Worm (Caenorhabditis elegans) whole organism, L4 larva: ENCODE data around the gene mlt-11.

Experiments
- D1046.2 ChIP-seq: fragments of 200-800 bp; sonication (Bioruptor generic); IDR thresholded peaks from 2 replicates; pipeline ENCODE4 v1.3.6; 2022; ENCODE audit warnings: missing genetic modification characterization, missing compliant biosample characterization
- F10B5.3 ChIP-seq: sonication (generic microtip); optimal IDR thresholded peaks from 2 replicates; lab custom pipeline; 2016; ENCODE audit warnings: mild to moderate bottlenecking, missing genetic modification characterization, missing compliant biosample characterization
- F37D6.2 ChIP-seq: sonication (generic microtip); optimal IDR thresholded peaks from 2 replicates; lab custom pipeline; 2016; ENCODE audit warnings: mild to moderate bottlenecking, missing genetic modification characterization, missing compliant biosample characterization
- F49E8.2 ChIP-seq: sonication (generic microtip); optimal IDR thresholded peaks from 2 replicates; lab custom pipeline; 2016; ENCODE audit warnings: missing compliant biosample characterization, mild to moderate bottlenecking, missing genetic modification characterization, borderline replicate concordance
- T20F7.1 ChIP-seq: fragments of 200-800 bp; sonication (Bioruptor generic); optimal IDR thresholded peaks from 2 replicates; lab custom pipeline; 2018; ENCODE audit warnings: mild to moderate bottlenecking, missing genetic modification characterization, missing compliant biosample characterization
- Y48G9A.11 ChIP-seq: fragments of 200-800 bp; sonication (Bioruptor generic); IDR thresholded peaks from 2 replicates; pipeline ENCODE4 v1.3.6; 2022; ENCODE audit warnings: missing genetic modification reagents, missing genetic modification characterization, missing compliant biosample characterization
- Y5F2A.4 ChIP-seq: fragments of 200-800 bp; sonication (Bioruptor generic); optimal IDR thresholded peaks from 2 replicates; lab custom pipeline; 2018; ENCODE audit warnings: mild to moderate bottlenecking, missing genetic modification characterization, missing compliant biosample characterization
- ZK337.2 ChIP-seq: fragments of 200-800 bp; sonication (Bioruptor generic); IDR thresholded peaks from 2 replicates; pipeline ENCODE4 v1.3.6; 2022; ENCODE audit warnings: missing genetic modification reagents, missing genetic modification characterization, missing compliant biosample characterization
- aha-1 ChIP-seq: fragments of 150-350 bp; peaks from one replicate; lab custom pipeline; 2014; ENCODE audit warnings: missing biosample characterization, missing genetic modification characterization
- arid-1 ChIP-seq: fragments of 200-800 bp; sonication (Bioruptor generic); conservative IDR thresholded peaks from 2 replicates; pipeline ENCODE4 v1.3.6; 2022; ENCODE audit warnings: missing genetic modification reagents, missing genetic modification characterization, missing compliant biosample characterization
- attf-4 ChIP-seq: sonication (generic microtip); optimal IDR thresholded peaks from 3 replicates; lab custom pipeline; 2017; ENCODE audit warnings: missing biosample characterization, missing genetic modification characterization
- ceh-20 ChIP-seq: fragments of 200-800 bp; sonication (Bioruptor generic); IDR thresholded peaks from 2 replicates; pipeline ENCODE4 v1.3.6; 2022; ENCODE audit warnings: missing genetic modification reagents, missing genetic modification characterization, missing compliant biosample characterization
- ceh-44 ChIP-seq: fragments of 200-800 bp; sonication (Bioruptor generic); IDR thresholded peaks from 2 replicates; pipeline ENCODE4 v1.3.6; 2022; ENCODE audit warnings: missing genetic modification reagents, missing genetic modification characterization, missing compliant biosample characterization
- ceh-62 ChIP-seq: sonication (generic microtip); optimal IDR thresholded peaks from 2 replicates; lab custom pipeline; 2017; ENCODE audit warnings: missing biosample characterization, missing genetic modification characterization
- ceh-82 ChIP-seq: sonication (generic microtip); optimal IDR thresholded peaks from 2 replicates; lab custom pipeline; 2017; ENCODE audit warnings: missing biosample characterization, missing genetic modification characterization
- cey-2 ChIP-seq: sonication (generic microtip); optimal IDR thresholded peaks from 3 replicates; lab custom pipeline; 2017; ENCODE audit warnings: missing genetic modification characterization, mild to moderate bottlenecking, missing compliant biosample characterization, antibody characterized with exemption, borderline replicate concordance; ENCODE audit not compliant: insufficient read depth
- ctbp-1 ChIP-seq: fragments of 200-800 bp; sonication (Bioruptor generic); IDR thresholded peaks from 2 replicates; pipeline ENCODE4 v1.3.6; 2022; ENCODE audit warnings: missing genetic modification reagents, missing genetic modification characterization, missing compliant biosample characterization
- daf-8 ChIP-seq: fragments of 200-800 bp; sonication (Bioruptor generic); IDR thresholded peaks from 2 replicates; pipeline ENCODE4 v1.3.6; 2022; ENCODE audit warnings: missing genetic modification characterization, missing compliant biosample characterization
- dmd-8 ChIP-seq: fragments of 200-800 bp; sonication (Bioruptor generic); IDR thresholded peaks from 2 replicates; pipeline ENCODE4 v1.3.6; 2022; ENCODE audit warnings: missing genetic modification characterization, missing compliant biosample characterization
- dmd-9 ChIP-seq: fragments of 200-800 bp; sonication (Bioruptor generic); IDR thresholded peaks from 2 replicates; pipeline ENCODE4 v1.3.6; 2022; ENCODE audit warnings: missing genetic modification reagents, missing genetic modification characterization, missing compliant biosample characterization
- egl-27 ChIP-seq: sonication (generic microtip); optimal IDR thresholded peaks from 3 replicates; lab custom pipeline; 2017; ENCODE audit warnings: missing biosample characterization, missing genetic modification reagents, missing genetic modification characterization
- egl-43 ChIP-seq: fragments of 200-800 bp; sonication (Bioruptor generic); IDR thresholded peaks from 2 replicates; pipeline ENCODE4 v1.3.6; 2022; ENCODE audit warnings: missing genetic modification reagents, missing genetic modification characterization, missing compliant biosample characterization
- fkh-10 ChIP-seq: fragments of 150-350 bp; optimal IDR thresholded peaks from 2 replicates; lab custom pipeline; 2014; ENCODE audit warnings: missing biosample characterization, missing genetic modification reagents, missing genetic modification characterization
- fos-1 ChIP-seq: fragments of 150-350 bp; optimal IDR thresholded peaks from 2 replicates; lab custom pipeline; 2014; ENCODE audit warnings: missing biosample characterization, missing genetic modification characterization
- hlh-11 ChIP-seq: fragments of 200-800 bp; sonication (Bioruptor generic); optimal IDR thresholded peaks from 2 replicates; lab custom pipeline; 2018; ENCODE audit warnings: mild to moderate bottlenecking, missing genetic modification characterization, missing compliant biosample characterization
- hmg-1.1 ChIP-seq: fragments of 200-800 bp; sonication (Bioruptor generic); IDR thresholded peaks from 2 replicates; pipeline ENCODE4 v1.3.6; 2022; ENCODE audit warnings: missing genetic modification reagents, missing genetic modification characterization, missing compliant biosample characterization
- lin-1 ChIP-seq: fragments of 200-800 bp; sonication (Bioruptor generic); IDR thresholded peaks from 2 replicates; pipeline ENCODE4 v1.3.6; 2022; ENCODE audit warnings: missing genetic modification reagents, missing genetic modification characterization, missing compliant biosample characterization
- lin-15B ChIP-seq: fragments of 150-350 bp; sonication (generic microtip); optimal IDR thresholded peaks from 3 replicates; lab custom pipeline; 2014; ENCODE audit warnings: missing biosample characterization, missing genetic modification characterization
- lin-29 ChIP-seq: fragments of 200-800 bp; sonication (Bioruptor generic); IDR thresholded peaks from 2 replicates; pipeline ENCODE4 v1.3.6; 2022; ENCODE audit warnings: missing genetic modification reagents, missing genetic modification characterization, missing compliant biosample characterization
- lsy-2 ChIP-seq, 2 experiments: fragments of 150-350 bp in 1 of 2; sonication (generic microtip) in 1 of 2; optimal IDR thresholded peaks; 2 replicates each; lab custom pipeline; 2014 to 2017; ENCODE audit warnings: missing biosample characterization in 2 of 2, missing genetic modification characterization in 2 of 2
- mdl-1 ChIP-seq, 2 experiments: fragments of 150-350 bp in 1 of 2; sonication (generic microtip) in 1 of 2; optimal IDR thresholded peaks; 2 replicates each; lab custom pipeline; 2014 to 2017; ENCODE audit warnings: missing biosample characterization in 2 of 2, missing genetic modification characterization in 2 of 2
- mes-2 ChIP-seq: sonication (generic microtip); optimal IDR thresholded peaks from 2 replicates; lab custom pipeline; 2016; ENCODE audit warnings: missing genotype, mild to moderate bottlenecking, missing genetic modification characterization, missing compliant biosample characterization; ENCODE audit not compliant: poor library complexity, severe bottlenecking
- mxl-3 ChIP-seq: fragments of 200-800 bp; sonication (Bioruptor generic); optimal IDR thresholded peaks from 2 replicates; lab custom pipeline; 2018; ENCODE audit warnings: mild to moderate bottlenecking, missing genetic modification characterization, missing compliant biosample characterization
- nhr-111 ChIP-seq: fragments of 200-800 bp; sonication (Bioruptor generic); optimal IDR thresholded peaks from 2 replicates; lab custom pipeline; 2018; ENCODE audit warnings: mild to moderate bottlenecking, missing genetic modification characterization, missing compliant biosample characterization
- nhr-237 ChIP-seq: sonication (generic microtip); optimal IDR thresholded peaks from 2 replicates; lab custom pipeline; 2017; ENCODE audit warnings: missing biosample characterization, missing genetic modification characterization
- nhr-25 ChIP-seq: sonication (generic microtip); optimal IDR thresholded peaks from 2 replicates; lab custom pipeline; 2017; ENCODE audit warnings: missing genetic modification characterization, mild to moderate bottlenecking, missing compliant biosample characterization, antibody characterized with exemption, moderate library complexity, borderline replicate concordance; ENCODE audit not compliant: insufficient read depth
- nhr-41 ChIP-seq: fragments of 200-800 bp; sonication (Bioruptor generic); IDR thresholded peaks from 2 replicates; pipeline ENCODE4 v1.3.6; 2022; ENCODE audit warnings: missing genetic modification reagents, missing genetic modification characterization, missing compliant biosample characterization
- nhr-42 ChIP-seq: fragments of 200-800 bp; sonication (Bioruptor generic); IDR thresholded peaks from 2 replicates; pipeline ENCODE4 v1.3.6; 2022; ENCODE audit warnings: missing genetic modification characterization, missing compliant biosample characterization
- nhr-48 ChIP-seq: sonication (generic microtip); optimal IDR thresholded peaks from 2 replicates; lab custom pipeline; 2016; ENCODE audit warnings: mild to moderate bottlenecking, missing genetic modification characterization, missing compliant biosample characterization
- php-3 ChIP-seq: fragments of 200-800 bp; sonication (Bioruptor generic); IDR thresholded peaks from 2 replicates; pipeline ENCODE4 v1.3.6; 2022; ENCODE audit warnings: missing genetic modification reagents, missing genetic modification characterization, missing compliant biosample characterization
- saeg-2 ChIP-seq: fragments of 200-800 bp; sonication (Bioruptor generic); IDR thresholded peaks from 2 replicates; pipeline ENCODE4 v1.3.6; 2022; ENCODE audit warnings: missing genetic modification reagents, missing genetic modification characterization, missing compliant biosample characterization
- skn-1 ChIP-seq: fragments of 150-350 bp; optimal IDR thresholded peaks from 2 replicates; lab custom pipeline; 2014; ENCODE audit warnings: missing biosample characterization, missing genetic modification characterization
- snpc-1.2 ChIP-seq: fragments of 200-800 bp; sonication (Bioruptor generic); IDR thresholded peaks from 2 replicates; pipeline ENCODE4 v1.3.6; 2022; ENCODE audit warnings: missing genetic modification reagents, missing genetic modification characterization, missing compliant biosample characterization
- spr-1 ChIP-seq: sonication (generic microtip); optimal IDR thresholded peaks from 2 replicates; lab custom pipeline; 2016; ENCODE audit warnings: mild to moderate bottlenecking, missing genetic modification characterization, missing compliant biosample characterization
- tag-97 ChIP-seq: fragments of 200-800 bp; sonication (Bioruptor generic); IDR thresholded peaks from 2 replicates; pipeline ENCODE4 v1.3.6; 2022; ENCODE audit warnings: missing genetic modification characterization, missing compliant biosample characterization
- tra-1 ChIP-seq: fragments of 200-800 bp; sonication (Bioruptor generic); IDR thresholded peaks from 2 replicates; pipeline ENCODE4 v1.3.6; 2022; ENCODE audit warnings: missing genetic modification reagents, missing genetic modification characterization, missing compliant biosample characterization
- unc-62 ChIP-seq, 3 experiments: fragments of 150-350 bp in 1 of 3; sonication (generic microtip); optimal IDR thresholded peaks in 2 of 3; peaks in 1 of 3; 1 replicate in 1 of 3; 2 replicates in 2 of 3; lab custom pipeline; 2014 to 2017; ENCODE audit warnings: missing biosample characterization in 3 of 3, missing genetic modification characterization in 3 of 3, missing genetic modification reagents in 3 of 3, missing genotype in 1 of 3
- zfp-2 ChIP-seq: sonication (generic microtip); optimal IDR thresholded peaks from 2 replicates; lab custom pipeline; 2016; ENCODE audit warnings: mild to moderate bottlenecking, missing genetic modification characterization, missing compliant biosample characterization
- zip-11 ChIP-seq: fragments of 200-800 bp; sonication (Bioruptor generic); IDR thresholded peaks from 2 replicates; pipeline ENCODE4 v1.3.6; 2022; ENCODE audit warnings: missing genetic modification characterization, missing compliant biosample characterization
- ztf-11 ChIP-seq: fragments of 150-350 bp; optimal IDR thresholded peaks from 2 replicates; lab custom pipeline; 2014; ENCODE audit warnings: missing biosample characterization, missing genetic modification characterization
- ztf-7 ChIP-seq: fragments of 150-350 bp; optimal IDR thresholded peaks from 2 replicates; lab custom pipeline; 2014; ENCODE audit warnings: missing biosample characterization, missing genetic modification characterization

mlt-11 gene

DNA sequence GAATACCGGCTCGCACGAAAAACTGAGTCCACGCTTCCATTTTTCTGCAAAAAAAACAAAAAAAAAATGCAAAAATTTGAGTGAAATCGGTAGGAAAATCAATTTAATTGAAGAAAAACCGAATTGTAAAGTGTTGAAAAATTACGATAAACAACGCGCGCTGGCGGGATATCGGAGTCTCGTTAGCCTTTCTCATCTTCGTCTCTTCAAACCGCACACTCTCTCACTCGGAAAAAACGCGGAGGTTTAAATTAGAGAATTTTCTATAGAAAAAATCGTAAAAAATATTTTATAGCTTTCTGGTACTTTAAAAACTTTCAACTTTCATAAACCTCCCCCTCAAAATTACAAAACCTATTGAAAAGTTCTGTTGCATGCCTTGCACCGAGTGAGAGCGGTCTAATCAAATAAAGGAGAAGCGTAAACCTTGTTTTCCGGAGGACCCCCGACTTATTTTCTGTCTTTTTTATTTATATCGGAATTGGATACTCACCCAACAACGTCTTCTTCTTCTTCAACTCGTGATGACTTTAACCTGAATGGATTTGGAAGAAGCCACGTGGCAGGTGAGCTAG, 37.1 kb downstream of the mlt-11 start, which contains the start of the genes F53F8.5 and F53F8.6 (continued):
- no peak for TF ChIP-seq nhr-48 (tag; lab: Kevin White, UChicago)
- no peak for TF ChIP-seq ceh-62
- no peak for TF ChIP-seq fkh-10
- TF ChIP-seq F37D6.2 (tag; lab: Kevin White, UChicago): no peak
- no peak for TF ChIP-seq zfp-2 (tag; lab: Kevin White, UChicago)
- no peak for TF ChIP-seq mxl-3
- no peak for TF ChIP-seq ceh-82 (tag; lab: Kevin White, UChicago)
- TF ChIP-seq F10B5.3 (tag; lab: Kevin White, UChicago): no peak
- no peak for TF ChIP-seq snpc-1.2 (GFP tag; lab: Robert Waterston, UW)
- TF ChIP-seq lin-15B (tag; lab: Kevin White, UChicago): no peak
- no peak for TF ChIP-seq attf-4 (tag; lab: Kevin White, UChicago)
- TF ChIP-seq nhr-41 (GFP tag; lab: Robert Waterston, UW): no peak
- TF ChIP-seq tra-1: no peak
- TF ChIP-seq fos-1: no peak
- no peak for TF ChIP-seq lin-29
- no peak for TF ChIP-seq arid-1 (GFP tag; lab: Robert Waterston, UW)
- no peak for TF ChIP-seq daf-8 (GFP tag; lab: Robert Waterston, UW)
- TF ChIP-seq ZK337.2 (GFP tag; lab: Robert Waterston, UW): no peak
- TF ChIP-seq ceh-44: no peak
- TF ChIP-seq mdl-1 (tag; optimal IDR thresholded peaks at IDR 0.05; lab: Kevin White, UChicago): no peak
- no peak for TF ChIP-seq dmd-8 (GFP tag; lab: Robert Waterston, UW)
- TF ChIP-seq nhr-111 (GFP tag; lab: Kevin White, UChicago): no peak
- peak; percentile 31; the same call in 1 of the 2 replicates for TF ChIP-seq hmg-1.1
- TF ChIP-seq zip-11 (GFP tag; lab: Robert Waterston, UW): no peak
- no peak for TF ChIP-seq ztf-7 (tag; lab: Kevin White, UChicago)
- no peak for TF ChIP-seq Y5F2A.4 (GFP tag; lab: Kevin White, UChicago)
- TF ChIP-seq php-3 (GFP tag; lab: Robert Waterston, UW): no peak
- TF ChIP-seq ctbp-1 (GFP tag; lab: Robert Waterston, UW): no peak
- no peak for TF ChIP-seq nhr-25 (tag; lab: Kevin White, UChicago)
- no peak for TF ChIP-seq egl-27 (tag; lab: Kevin White, UChicago)
- TF ChIP-seq nhr-237: no peak
- no peak for TF ChIP-seq ceh-20 (GFP tag; lab: Robert Waterston, UW)
- TF ChIP-seq spr-1: no peak
- no peak for TF ChIP-seq lin-1 (GFP tag; lab: Robert Waterston, UW)
- TF ChIP-seq nhr-42 (GFP tag; lab: Robert Waterston, UW): no peak
- no peak for TF ChIP-seq egl-43
- TF ChIP-seq T20F7.1 (GFP tag; lab: Kevin White, UChicago): peak; percentile 96
- no peak for TF ChIP-seq hlh-11 (tag; lab: Kevin White, UChicago)
- no peak for TF ChIP-seq D1046.2 (GFP tag; lab: Robert Waterston, UW)
- no peak for TF ChIP-seq ztf-11 (tag; lab: Kevin White, UChicago)
- no peak for TF ChIP-seq aha-1 (tag; lab: Kevin White, UChicago)
- TF ChIP-seq Y48G9A.11: peak; percentile 97
- no peak for TF ChIP-seq unc-62 (GFP tag; optimal IDR thresholded peaks at IDR 0.05 in 1 of 2; lab: Kevin White, UChicago)
- TF ChIP-seq unc-62 (tag; optimal IDR thresholded peaks at IDR 0.05; lab: Kevin White, UChicago): no peak
- TF ChIP-seq dmd-9 (GFP tag; lab: Robert Waterston, UW): no peak
- peak in 1 of 2 experiments; percentile 66 for TF ChIP-seq lsy-2 (tag; optimal IDR thresholded peaks at IDR 0.05; lab: Kevin White, UChicago)
- TF ChIP-seq F49E8.2: no peak
- TF ChIP-seq cey-2 (tag; lab: Kevin White, UChicago): no peak
- no peak for TF ChIP-seq tag-97
- no peak for TF ChIP-seq skn-1 (tag; lab: Kevin White, UChicago)
- peak; percentile 74 for TF ChIP-seq mes-2
- no peak for TF ChIP-seq saeg-2 (GFP tag; lab: Robert Waterston, UW)
